Fruit fly (Drosophila melanogaster): ENCODE data around the gene sofe.

sofe gene

DNA sequence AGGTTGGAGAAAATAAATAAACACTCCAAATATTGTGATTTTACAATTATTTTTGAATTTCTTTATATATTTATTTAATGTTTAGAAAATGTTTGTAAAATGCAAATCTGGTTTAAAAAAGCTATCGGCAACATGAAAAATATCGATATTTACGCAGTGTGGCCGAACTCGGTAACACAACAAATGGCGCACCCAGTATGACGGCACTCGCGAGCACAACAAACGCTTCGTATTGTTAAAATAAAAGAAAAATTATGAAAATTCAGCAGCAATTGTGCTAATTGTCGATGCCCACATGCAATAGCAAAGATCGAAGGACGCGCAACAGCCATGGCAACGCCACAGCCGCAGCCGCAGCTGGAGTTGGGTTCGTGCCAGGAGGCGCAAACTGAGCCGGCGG lies 8.6 kb downstream of the sofe start, which contains the start of gene CG2202:
Gene CG2202, plus strand, starts transcription at position 193 of the 400 bp plus-strand sequence.
- TF ChIP-seq CG18599 (GFP tag; optimal IDR thresholded peaks at IDR 0.05) (no peak), Ada2b (GFP tag; IDR thresholded peaks at IDR 0.05) (no peak), Neu2 (GFP tag; optimal IDR thresholded peaks at IDR 0.05; ENCODE audit: borderline replicate concordance) (no peak), aop (GFP tag; IDR thresholded peaks at IDR 0.05) (no peak), Abd-B (GFP tag; optimal IDR thresholded peaks at IDR 0.05) (no peak), CG4404 (GFP tag; IDR thresholded peaks at IDR 0.05) (no peak), CG7839 (tag; optimal IDR thresholded peaks at IDR 0.05) (no peak), Sry-β (GFP tag; optimal IDR thresholded peaks at IDR 0.05) (peak; percentile 3), fd96Cb (tag; optimal IDR thresholded peaks at IDR 0.05) (no peak), Xbp1 (GFP tag; optimal IDR thresholded peaks at IDR 0.05) (no peak), pzg (GFP tag; optimal IDR thresholded peaks at IDR 0.05) (peak; percentile 59), CG17328 (GFP tag; IDR thresholded peaks at IDR 0.05) (no peak), Dek (tag; optimal IDR thresholded peaks at IDR 0.05) (no peak), CG7271 (tag; optimal IDR thresholded peaks at IDR 0.05) (no peak), H15 (GFP tag; IDR thresholded peaks at IDR 0.05) (no peak), CG6765 (GFP tag; optimal IDR thresholded peaks at IDR 0.05) (no peak), Dfd (GFP tag; optimal IDR thresholded peaks at IDR 0.05) (no peak), gcm2 (GFP tag; optimal IDR thresholded peaks at IDR 0.05) (no peak), Opbp (GFP tag; IDR thresholded peaks at IDR 0.05; ENCODE audit: partially characterized antibody) (peak; percentile 64; the same call in 1 of the 3 replicates), kni (GFP tag; optimal IDR thresholded peaks at IDR 0.05) (no peak), shn (GFP tag; optimal IDR thresholded peaks at IDR 0.05) (no peak), CG2678 (tag; optimal IDR thresholded peaks at IDR 0.05) (no peak), CG8944 (GFP tag; optimal IDR thresholded peaks at IDR 0.05) (no peak), CG11398 (GFP tag; optimal IDR thresholded peaks at IDR 0.05) (no peak), tx (GFP tag; optimal IDR thresholded peaks at IDR 0.05) (no peak), chm (GFP tag; IDR thresholded peaks at IDR 0.05) (no peak), Hr39 (optimal IDR thresholded peaks at IDR 0.05) (no peak), tup (GFP tag; optimal IDR thresholded peaks at IDR 0.05) (no peak), Mrtf (GFP tag; IDR thresholded peaks at IDR 0.05) (no peak), vfl (GFP tag; optimal IDR thresholded peaks at IDR 0.05) (no peak), croc (GFP tag; conservative IDR thresholded peaks at IDR 0.05) (no peak), sna (GFP tag; IDR thresholded peaks at IDR 0.05; ENCODE audit: partially characterized antibody) (peak; percentile 59; the same call in 1 of the 2 replicates), CG12155 (GFP tag; optimal IDR thresholded peaks at IDR 0.05) (no peak), grn (GFP tag; optimal IDR thresholded peaks at IDR 0.05) (no peak), repo (GFP tag; optimal IDR thresholded peaks at IDR 0.05) (no peak), fd64A (GFP tag; optimal IDR thresholded peaks at IDR 0.05) (no peak), esg (GFP tag; conservative IDR thresholded peaks at IDR 0.05) (no peak), CG7786 (GFP tag; optimal IDR thresholded peaks at IDR 0.05) (no peak), CG6175 (GFP tag; IDR thresholded peaks at IDR 0.05) (no peak), Oli (tag; optimal IDR thresholded peaks at IDR 0.05) (no peak), zen (tag; optimal IDR thresholded peaks at IDR 0.05) (no peak), Atf-2 (GFP tag; optimal IDR thresholded peaks at IDR 0.05) (no peak), CG10147 (GFP tag; optimal IDR thresholded peaks at IDR 0.05) (no peak), CG12104 (GFP tag; optimal IDR thresholded peaks at IDR 0.05) (no peak), NfI (GFP tag; optimal IDR thresholded peaks at IDR 0.05) (no peak), ems (GFP tag; optimal IDR thresholded peaks at IDR 0.05) (no peak), Six4 (GFP tag; optimal IDR thresholded peaks at IDR 0.05) (no peak), CG32772 (GFP tag; IDR thresholded peaks at IDR 0.05) (no peak), CG6254 (GFP tag; optimal IDR thresholded peaks at IDR 0.05) (no peak), zen2 (GFP tag; IDR thresholded peaks at IDR 0.05; ENCODE audit: partially characterized antibody) (peak; percentile 51; the same call in 1 of the 3 replicates), CG17912 (GFP tag; optimal IDR thresholded peaks at IDR 0.05) (no peak), Hmx (GFP tag; optimal IDR thresholded peaks at IDR 0.05) (no peak)
